Worm (Caenorhabditis elegans) whole organism, L4/young adult: ENCODE data around the gene ZC15.3.
"Not testable (repeated sequence)": the region's sequence is repeated elsewhere in the genome, so short reads cannot be mapped to it uniquely, and the experiment has no call there.

Experiments
- W03F9.2 ChIP-seq: fragments of 150-350 bp; optimal IDR thresholded peaks from 2 replicates; lab custom pipeline; 2014; ENCODE audit warnings: missing biosample characterization, missing genetic modification characterization
- dao-5 ChIP-seq: sonication (generic microtip); optimal IDR thresholded peaks from 2 replicates; lab custom pipeline; 2016; ENCODE audit warnings: missing genotype, missing genetic modification characterization, moderate library complexity, missing compliant biosample characterization
- him-1 ChIP-seq: sonication (generic microtip); optimal IDR thresholded peaks from 2 replicates; lab custom pipeline; 2016; ENCODE audit warnings: missing genotype, missing genetic modification reagents, missing genetic modification characterization, missing compliant biosample characterization

ZC15.3 gene

DNA sequence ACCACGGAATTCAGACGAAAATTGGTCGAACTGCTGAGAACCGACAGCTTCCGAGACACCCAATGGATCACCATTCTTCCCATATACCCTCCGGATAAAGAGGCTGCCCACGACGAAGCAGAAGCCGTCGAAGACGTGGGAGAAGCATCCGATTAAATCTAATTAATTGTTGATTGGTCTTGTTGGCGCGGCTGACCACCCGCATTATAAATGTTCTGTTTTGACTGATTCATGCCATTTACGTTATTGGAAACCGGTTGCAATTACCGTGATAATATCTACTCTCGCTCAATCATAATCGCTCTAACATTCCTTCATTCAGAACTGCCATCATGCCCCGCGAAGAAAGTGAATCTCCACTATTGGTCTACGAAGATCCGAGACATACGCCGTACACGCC lies at the start of gene ZC15.3:
TSS of gene ZC15.3 (plus strand) at position 301 of the 400 bp plus-strand sequence.
- TF ChIP-seq him-1; dao-5 (tag; lab: Kevin White, UChicago); W03F9.2 (tag; lab: Kevin White, UChicago): not testable (repeated sequence)

DNA sequence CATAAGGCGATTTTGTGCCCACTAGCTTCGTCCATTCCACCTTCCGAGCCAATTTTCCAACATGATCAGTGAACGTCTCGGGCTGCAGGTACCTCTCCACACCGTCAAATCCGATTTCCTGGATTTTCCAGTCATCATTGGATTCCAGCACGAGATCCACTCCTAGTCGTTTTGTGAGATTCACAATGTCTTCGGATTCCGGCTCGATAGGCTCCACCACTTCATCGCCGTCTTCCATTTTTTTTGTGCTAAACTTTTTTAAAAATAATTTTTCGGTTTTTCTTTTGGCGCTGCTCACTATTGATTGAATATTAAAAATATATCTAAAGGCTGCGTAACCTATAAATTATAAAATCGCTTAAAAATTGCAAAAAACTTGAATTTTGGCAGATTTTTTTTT lies 36.4 kb upstream of the ZC15.3 start, which contains the start of gene mdt-17:
TSS of gene mdt-17 (minus strand) at position 256 of the 400 bp plus-strand sequence.
- no peak for TF ChIP-seq him-1
- no peak for TF ChIP-seq dao-5 (tag; lab: Kevin White, UChicago)

DNA sequence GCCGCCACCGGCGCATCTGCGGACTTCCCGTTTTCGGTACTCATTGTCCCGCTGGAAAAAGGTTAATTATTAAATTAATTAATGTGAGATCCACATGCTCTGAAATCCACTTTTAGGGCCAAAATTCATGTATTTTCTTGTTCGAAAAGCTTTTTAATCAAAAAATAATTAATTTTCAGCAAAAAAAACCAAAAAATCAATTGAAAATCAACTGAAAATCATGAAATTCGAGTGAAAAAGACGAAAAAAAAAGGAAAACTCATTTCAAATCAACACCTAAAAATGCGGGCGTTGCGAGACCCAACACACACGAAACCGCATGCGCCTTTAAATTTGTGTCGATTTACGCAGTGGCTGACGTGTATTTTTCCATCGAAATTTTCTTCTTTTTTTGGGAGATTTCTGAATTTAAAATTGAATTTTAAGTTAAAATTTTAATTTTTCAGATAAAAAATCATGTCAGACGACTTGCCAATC lies 33.7 kb upstream of the ZC15.3 start, which contains the start of the genes prmt-1 and cdkr-3:
TSS of gene prmt-1 (minus strand) at position 51 of the 477 bp plus-strand sequence.
TSS of gene cdkr-3 (plus strand) at position 447 of the 477 bp plus-strand sequence.
- TF ChIP-seq dao-5 (tag; lab: Kevin White, UChicago), result no peak
- TF ChIP-seq W03F9.2 (tag; lab: Kevin White, UChicago), result peak; percentile 71

DNA sequence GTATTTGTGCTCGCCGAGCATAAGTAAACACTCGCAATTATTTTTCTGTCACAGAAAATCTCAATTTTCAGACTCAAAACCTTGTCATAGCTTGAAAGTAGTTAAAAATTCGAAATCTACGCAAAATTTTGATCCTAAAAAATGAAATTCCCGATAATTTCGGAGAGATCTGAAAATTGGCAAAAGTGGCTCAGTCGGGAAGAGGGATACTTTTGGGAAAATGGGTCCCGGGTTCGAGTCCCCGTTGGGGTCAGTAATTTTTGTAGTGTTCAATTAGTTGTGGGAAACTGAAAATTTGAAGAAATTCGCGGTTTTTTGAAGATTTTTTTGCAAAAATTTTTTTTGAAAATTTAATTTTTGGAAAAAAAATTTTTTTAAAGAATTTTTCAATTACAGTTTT lies 26.5 kb upstream of the ZC15.3 start:
- TF ChIP-seq W03F9.2 (tag; lab: Kevin White, UChicago), result no peak
- TF ChIP-seq dao-5 (tag; lab: Kevin White, UChicago), result no peak
- no peak for TF ChIP-seq him-1

DNA sequence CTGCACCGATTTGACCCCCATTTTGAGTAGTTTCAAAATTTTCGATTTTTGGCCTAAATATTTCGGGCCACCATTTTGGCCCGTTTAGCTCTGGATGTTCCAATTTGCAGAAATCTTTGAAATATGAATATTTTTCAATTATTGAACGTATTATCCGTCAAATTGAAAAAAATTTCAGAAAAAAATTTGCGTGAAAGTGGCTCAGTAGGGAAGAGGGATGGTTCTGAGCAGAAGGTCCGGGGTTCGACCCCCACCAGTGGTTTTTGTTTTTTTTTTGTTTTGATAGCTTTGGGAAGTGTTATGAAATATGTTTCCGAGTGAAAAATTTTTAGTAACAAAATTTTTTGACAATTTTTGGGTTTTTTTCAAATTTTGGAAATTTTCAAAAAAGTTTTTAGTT lies 24.1 kb upstream of the ZC15.3 start:
- TF ChIP-seq dao-5 (tag; lab: Kevin White, UChicago) (no peak), him-1 (no peak), W03F9.2 (tag; lab: Kevin White, UChicago) (no peak)

DNA sequence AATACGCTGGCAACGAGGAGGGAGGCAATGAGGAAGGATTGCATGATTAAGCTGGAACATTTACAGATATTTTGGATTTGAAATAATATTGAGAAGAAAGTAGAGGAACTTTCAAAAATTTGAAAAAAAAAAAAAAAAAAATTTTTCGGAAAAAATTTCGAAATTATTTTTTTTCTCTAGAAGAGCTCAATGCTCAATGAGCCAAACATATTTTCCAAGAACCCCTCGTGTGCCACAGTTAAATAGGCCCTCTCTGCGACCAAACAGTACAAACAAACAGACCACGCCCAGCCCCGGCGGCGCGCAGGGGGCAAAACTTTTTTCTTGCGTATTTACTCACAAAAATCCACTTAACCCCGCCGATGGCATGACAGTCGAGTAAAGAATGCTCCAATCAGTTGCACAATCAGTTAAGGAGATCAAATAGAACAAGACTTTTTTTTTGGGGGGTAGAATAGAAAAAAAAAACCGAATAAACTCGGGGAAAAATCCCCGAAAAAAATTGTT lies 23.5 kb upstream of the ZC15.3 start, which contains the start of gene pqn-94:
TSS of gene pqn-94 (minus strand) at position 51 of the 507 bp plus-strand sequence.
- TF ChIP-seq W03F9.2 (tag; lab: Kevin White, UChicago) (no peak), dao-5 (tag; lab: Kevin White, UChicago) (no peak)

DNA sequence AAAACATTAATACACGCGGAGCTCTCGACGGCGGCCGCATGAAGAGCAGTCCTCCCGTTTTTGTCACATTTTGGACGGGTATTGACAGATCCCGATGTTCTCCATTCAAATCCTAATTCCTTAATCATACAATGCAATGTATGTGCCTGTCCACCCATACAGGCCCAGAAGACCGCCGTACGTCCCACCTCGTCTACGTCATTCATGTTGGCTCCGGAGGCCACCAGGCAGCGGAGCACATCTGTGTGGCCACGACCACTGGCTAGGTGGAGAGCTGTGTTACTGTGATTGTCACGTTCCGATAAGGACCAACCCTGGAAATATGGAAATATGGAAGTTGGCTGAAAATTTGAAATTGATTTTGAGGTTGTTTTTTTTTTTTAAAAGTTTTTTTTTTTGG lies 20.6 kb upstream of the ZC15.3 start:
- no peak for TF ChIP-seq him-1
- no peak for TF ChIP-seq W03F9.2 (tag; lab: Kevin White, UChicago)
- no peak for TF ChIP-seq dao-5 (tag; lab: Kevin White, UChicago)

DNA sequence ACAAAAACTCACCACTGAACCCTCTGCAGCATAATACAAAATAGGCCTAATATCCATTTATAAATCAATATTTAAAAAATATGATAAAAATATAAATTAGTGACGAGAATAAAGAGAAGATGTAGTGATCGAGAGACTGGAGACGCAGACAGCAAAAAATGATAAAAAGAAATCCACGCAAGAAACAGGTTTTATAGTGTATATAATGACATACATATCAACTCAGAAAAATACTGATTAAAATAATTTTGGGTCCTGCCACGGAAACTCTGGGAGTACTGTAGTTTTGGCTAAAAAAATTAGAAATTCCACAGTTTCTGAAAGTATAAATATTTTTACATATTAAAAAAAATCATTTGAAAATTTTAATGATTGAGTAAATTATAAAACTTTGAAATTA lies 14.1 kb upstream of the ZC15.3 start, which contains the start of gene mlt-4:
TSS of gene mlt-4 (minus strand) at position 101 of the 400 bp plus-strand sequence.
- TF ChIP-seq W03F9.2 (tag; lab: Kevin White, UChicago) (no peak), dao-5 (tag; lab: Kevin White, UChicago) (no peak), him-1 (no peak)

DNA sequence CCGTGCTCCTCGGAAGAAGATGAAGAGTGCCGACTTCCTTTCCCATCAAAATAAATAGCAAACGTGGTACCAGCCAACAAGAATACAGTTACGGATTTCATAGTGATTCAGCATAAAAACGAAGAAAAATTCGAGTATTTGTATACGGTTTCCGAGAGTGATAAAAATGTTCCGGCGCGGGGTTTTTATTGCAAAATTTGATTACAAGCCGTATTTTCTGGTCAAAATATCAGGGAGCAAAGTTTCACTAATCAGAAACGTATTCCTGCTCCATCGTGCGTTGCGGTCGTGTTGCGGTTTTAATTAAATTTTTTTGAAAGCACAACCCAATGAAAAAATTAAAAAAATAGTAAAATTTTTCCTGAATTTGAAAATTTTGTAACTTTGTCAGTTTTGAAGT lies 9.0 kb upstream of the ZC15.3 start, which contains the start of gene clec-261:
TSS of gene clec-261 (minus strand) at position 101 of the 400 bp plus-strand sequence.
- TF ChIP-seq him-1 (no peak), W03F9.2 (tag; lab: Kevin White, UChicago) (no peak), dao-5 (tag; lab: Kevin White, UChicago) (no peak)

DNA sequence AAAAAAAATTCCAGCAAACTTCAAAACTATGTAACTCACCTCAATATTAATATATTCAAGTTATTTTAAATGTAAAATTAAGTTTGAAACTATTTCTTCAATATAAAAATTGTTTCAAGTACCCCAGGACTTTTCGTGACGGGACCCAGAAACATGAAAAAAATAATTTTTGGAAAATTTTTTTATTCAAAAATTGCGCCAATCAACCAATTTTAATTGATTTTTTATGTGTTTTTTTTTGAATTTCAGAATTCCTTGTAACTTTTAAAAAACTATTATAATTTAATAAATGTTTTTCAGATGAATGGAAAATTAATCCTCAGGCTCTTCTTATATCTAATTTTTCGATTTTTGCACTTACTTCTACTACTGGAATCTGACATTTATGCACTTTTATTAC lies 5.7 kb upstream of the ZC15.3 start, which contains the start of gene ZC15.5:
TSS of gene ZC15.5 (plus strand) at position 301 of the 400 bp plus-strand sequence.
- TF ChIP-seq W03F9.2 (tag; lab: Kevin White, UChicago) (no peak), him-1 (no peak), dao-5 (tag; lab: Kevin White, UChicago) (no peak)

DNA sequence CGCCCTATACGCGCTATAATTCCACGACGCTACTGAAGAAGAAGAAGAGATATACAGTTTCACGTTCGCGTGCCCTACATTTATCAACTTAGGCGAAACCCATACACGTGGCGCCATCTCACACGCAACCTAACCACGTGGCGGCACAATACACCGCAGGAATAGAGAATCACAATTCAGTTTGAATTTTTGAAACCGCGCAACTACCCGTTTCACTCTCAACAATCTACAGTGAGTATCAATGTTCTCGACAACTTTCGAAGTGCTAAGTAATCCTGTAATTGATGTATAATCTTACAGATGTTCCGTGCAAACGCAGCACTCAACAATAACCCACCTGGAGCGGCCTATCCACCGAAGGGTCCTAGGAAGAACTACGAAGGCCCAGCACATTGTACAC lies 2.4 kb downstream of the ZC15.3 start, which contains the start of gene ZC15.1:
TSS of gene ZC15.1 (plus strand) at position 301 of the 400 bp plus-strand sequence.
- TF ChIP-seq W03F9.2 (tag; lab: Kevin White, UChicago) (no peak), him-1 (no peak), dao-5 (tag; lab: Kevin White, UChicago) (no peak)

DNA sequence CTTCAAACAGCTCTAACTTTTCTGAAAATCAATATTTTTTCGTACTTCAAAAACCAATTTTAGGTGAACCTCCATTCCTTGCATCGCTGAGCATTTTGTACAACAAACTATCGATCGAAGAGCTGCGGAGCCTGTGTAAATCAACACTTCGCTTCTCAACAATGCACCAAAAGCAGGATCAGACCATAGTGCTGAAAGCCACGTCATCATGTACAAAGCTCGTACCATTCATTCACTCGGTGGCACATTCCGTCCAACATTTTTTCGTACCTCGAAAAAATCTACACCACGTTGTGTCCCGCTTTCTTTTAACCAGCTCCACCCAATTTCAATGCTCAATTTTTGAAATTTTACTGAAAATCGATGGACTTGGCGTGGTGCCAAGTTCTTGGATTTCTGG lies 7.2 kb downstream of the ZC15.3 start, which contains the start of gene ZC15.10:
TSS of gene ZC15.10 (plus strand) at position 162 of the 400 bp plus-strand sequence.
- no peak for TF ChIP-seq him-1
- no peak for TF ChIP-seq dao-5 (tag; lab: Kevin White, UChicago)

DNA sequence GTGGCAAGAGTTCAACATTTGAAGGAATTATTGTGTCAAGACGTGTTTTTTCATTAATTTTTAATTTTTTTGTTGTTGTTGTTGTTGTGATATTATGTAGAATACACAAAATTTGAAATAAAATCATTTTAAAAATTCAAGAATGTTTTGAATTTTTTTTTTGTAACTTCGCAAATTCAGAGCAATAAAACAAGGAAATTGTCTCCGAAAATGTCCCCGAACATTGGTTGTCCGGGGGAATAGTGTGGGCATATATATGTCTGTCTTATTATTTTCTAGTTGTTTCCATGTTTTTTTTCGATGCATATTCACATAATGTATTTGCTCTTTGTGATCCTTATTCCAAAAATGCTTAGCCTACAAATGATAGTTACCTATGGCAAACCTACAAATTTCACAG lies 8.1 kb downstream of the ZC15.3 start, which contains the start of gene clec-262:
TSS of gene clec-262 (plus strand) at position 301 of the 400 bp plus-strand sequence.
- TF ChIP-seq W03F9.2 (tag; lab: Kevin White, UChicago) (no peak), him-1 (no peak), dao-5 (tag; lab: Kevin White, UChicago) (no peak)

DNA sequence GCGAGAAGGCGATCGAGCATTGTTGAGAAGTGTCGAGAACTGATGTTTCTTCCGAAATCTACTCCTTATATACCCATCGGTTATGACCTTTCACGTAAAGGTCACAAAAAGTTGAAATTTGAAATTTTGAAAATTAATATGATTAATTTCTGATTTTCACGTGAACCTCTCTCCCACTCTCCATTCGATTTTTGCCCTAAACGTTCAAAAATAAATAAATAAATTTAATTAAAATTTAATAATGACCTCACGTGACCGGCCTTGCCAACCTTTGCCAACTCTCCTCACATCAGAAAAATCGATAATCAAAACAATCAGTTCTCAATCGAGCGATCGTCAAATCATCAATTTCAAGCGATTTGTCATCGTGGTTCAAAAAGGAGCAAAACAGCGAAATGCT lies 14.1 kb downstream of the ZC15.3 start, which contains the start of gene Y113G7C.1:
TSS of gene Y113G7C.1 (plus strand) at position 301 of the 400 bp plus-strand sequence.
- TF ChIP-seq W03F9.2 (tag; lab: Kevin White, UChicago) (no peak), dao-5 (tag; lab: Kevin White, UChicago) (no peak), him-1 (no peak)
